Fruit fly (Drosophila melanogaster) whole organism, wandering third instar larva: ENCODE measurements around the gene CG10581.

Source experiments
- CG9705 ChIP-seq: fragments of 200-800 bp; sonication (Bioruptor generic); optimal IDR thresholded peaks from 2 replicates; lab custom pipeline; 2018; ENCODE audit warnings: missing biosample characterization, mild to moderate bottlenecking, missing genetic modification characterization
- GATAd ChIP-seq: sonication (Bioruptor generic); optimal IDR thresholded peaks from 2 replicates; lab custom pipeline; 2016; ENCODE audit warnings: missing biosample characterization, missing genetic modification characterization
- HLH106 ChIP-seq: fragments of 200-800 bp; optimal IDR thresholded peaks from 3 replicates; lab custom pipeline; 2019; ENCODE audit warnings: missing biosample characterization, mild to moderate bottlenecking, missing genetic modification characterization, moderate library complexity
- N ChIP-seq: fragments of >200 bp; optimal IDR thresholded peaks from 2 replicates; lab custom pipeline; 2018; ENCODE audit warnings: missing biosample characterization, missing external identifiers, missing genetic modification characterization
- OdsH ChIP-seq: fragments of 200-800 bp; sonication (Bioruptor generic); optimal IDR thresholded peaks from 2 replicates; lab custom pipeline; 2016; ENCODE audit warnings: missing biosample characterization, mild to moderate bottlenecking, missing genetic modification characterization
- dl ChIP-seq, 2 experiments: fragments of 175-275, 200-275 bp in 1 of 2; fragments of 200-275 bp in 1 of 2; sonication (Bioruptor generic); optimal IDR thresholded peaks; lab custom pipeline; 2018; ENCODE audit warnings: mild to moderate bottlenecking in 2 of 2, missing biosample characterization in 2 of 2, missing genetic modification characterization in 2 of 2, moderate library complexity in 2 of 2; ENCODE audit not compliant: partially characterized antibody in 2 of 2, insufficient read depth in 1 of 2
- dmrt93B ChIP-seq: fragments of 200-800 bp; sonication (Bioruptor generic); optimal IDR thresholded peaks from 2 replicates; lab custom pipeline; 2018; ENCODE audit warnings: missing biosample characterization, mild to moderate bottlenecking, missing genetic modification characterization
- dsf ChIP-seq: sonication (Bioruptor generic); optimal IDR thresholded peaks from 2 replicates; lab custom pipeline; 2016; ENCODE audit warnings: missing biosample characterization, missing genetic modification characterization, borderline replicate concordance
- h ChIP-seq: fragments of 200-800 bp; sonication (Bioruptor generic); optimal IDR thresholded peaks from 3 replicates; lab custom pipeline; 2016; ENCODE audit warnings: missing biosample characterization, mild to moderate bottlenecking, missing genetic modification characterization
- pan ChIP-seq: fragments of >200 bp; optimal IDR thresholded peaks from 2 replicates; lab custom pipeline; 2017
- psq ChIP-seq: fragments of 200-800 bp; sonication (Bioruptor generic); optimal IDR thresholded peaks from 3 replicates; lab custom pipeline; 2017; ENCODE audit warnings: missing biosample characterization, mild to moderate bottlenecking, missing genetic modification characterization, moderate library complexity
- usp ChIP-seq: fragments of >200 bp; optimal IDR thresholded peaks from 2 replicates; lab custom pipeline; 2017; ENCODE audit warnings: missing biosample characterization, missing genetic modification characterization
- woc ChIP-seq: sonication (Bioruptor generic); optimal IDR thresholded peaks from 2 replicates; lab custom pipeline; 2016; ENCODE audit warnings: missing biosample characterization, mild to moderate bottlenecking, missing genetic modification characterization

- no peak for TF ChIP-seq OdsH (GFP tag; lab: Kevin White, UChicago)
- TF ChIP-seq h (GFP tag; lab: Kevin White, UChicago) = no peak
- TF ChIP-seq pan (lab: Kevin White, UChicago) = no peak
- no peak for TF ChIP-seq N (GFP tag; lab: Kevin White, UChicago)
- TF ChIP-seq psq (GFP tag; lab: Kevin White, UChicago) = no peak
- TF ChIP-seq dl (GFP tag; optimal IDR thresholded peaks at IDR 0.05; lab: Kevin White, UChicago; ENCODE audit: insufficient read depth in 1 of 2, partially characterized antibody in 2 of 2) = peak; percentile 61 to 65
- no peak for TF ChIP-seq usp (GFP tag; lab: Kevin White, UChicago)
- no peak for TF ChIP-seq dmrt93B (GFP tag; lab: Kevin White, UChicago)
- TF ChIP-seq GATAd = no peak
- no peak for TF ChIP-seq HLH106 (tag; lab: Kevin White, UChicago)
- no peak for TF ChIP-seq CG9705 (GFP tag; lab: Kevin White, UChicago)
- TF ChIP-seq dsf = no peak
- TF ChIP-seq woc (GFP tag; lab: Kevin White, UChicago) = peak; percentile 22
Observed at dm6 chr3L:21010846-21011607, 23.0 kb downstream of the CG10581 start.
